ENCODE assay signal across 4 fruit fly cellular contexts in genomic region chr3L:5277942-5278341, dm6.
TF ChIP-seq lines count a peak whose summit lies in the region.

TSS of gene shep (minus strand) at chr3L:5277944.

TF ChIP-seq in whole organism, adult, 20 proteins besides CTCF, POLR2A, EP300 and RAD21 (continued from another document):
- TF ChIP-seq CG5204 (GFP tag; optimal IDR thresholded peaks at IDR 0.05; lab: Kevin White, UChicago) (peak; percentile 89), CG14711 (tag; optimal IDR thresholded peaks at IDR 0.05; lab: Kevin White, UChicago) (peak; percentile 80)

TF ChIP-seq in whole organism, embryonic, 481 proteins besides CTCF, POLR2A, EP300 and RAD21 (continued from another document and continues in another):
- TF ChIP-seq CG4617 (GFP tag; optimal IDR thresholded peaks at IDR 0.05; lab: Kevin White, UChicago; ENCODE audit: borderline replicate concordance), result peak; percentile 31
- TF ChIP-seq CG3065 (GFP tag; optimal IDR thresholded peaks at IDR 0.05; lab: Kevin White, UChicago), result peak; percentile 59
- TF ChIP-seq CG4360 (GFP tag; IDR thresholded peaks at IDR 0.05; lab: Robert Waterston, UW), result peak; percentile 57
- TF ChIP-seq ssp (GFP tag; IDR thresholded peaks at IDR 0.05; lab: Robert Waterston, UW), result peak; percentile 62
- TF ChIP-seq CG11696 (GFP tag; IDR thresholded peaks at IDR 0.05; lab: Robert Waterston, UW), result peak; percentile 100
- TF ChIP-seq gcm2 (GFP tag; optimal IDR thresholded peaks at IDR 0.05; lab: Kevin White, UChicago), result peak; percentile 73
- TF ChIP-seq mld (GFP tag; IDR thresholded peaks at IDR 0.05; lab: Robert Waterston, UW; ENCODE audit: partially characterized antibody), result no peak
- TF ChIP-seq HHEX (GFP tag; optimal IDR thresholded peaks at IDR 0.05; lab: Kevin White, UChicago), result peak; percentile 88
- peak; percentile 42 for TF ChIP-seq TFAM (GFP tag; optimal IDR thresholded peaks at IDR 0.05; lab: Kevin White, UChicago)
- TF ChIP-seq CG7987 (GFP tag; optimal IDR thresholded peaks at IDR 0.05; lab: Kevin White, UChicago), result peak; percentile 39
- TF ChIP-seq NC2β (GFP tag; optimal IDR thresholded peaks at IDR 0.05; lab: Kevin White, UChicago), result peak; percentile 76
- TF ChIP-seq Eip74EF (GFP tag; optimal IDR thresholded peaks at IDR 0.05; lab: Kevin White, UChicago), result peak in 1 of 2 experiments; percentile 82
- TF ChIP-seq bsh (GFP tag; optimal IDR thresholded peaks at IDR 0.05; lab: Kevin White, UChicago), result peak; percentile 87 to 94
- peak; percentile 76 for TF ChIP-seq org-1 (GFP tag; optimal IDR thresholded peaks at IDR 0.05; lab: Kevin White, UChicago)
- 0 out of 2 replicates have a peak, but pooled peaks have one; percentile 22 for TF ChIP-seq ham (GFP tag; IDR thresholded peaks at IDR 0.05; lab: Robert Waterston, UW)
- TF ChIP-seq Med (GFP tag; lab: Kevin White, UChicago), result peak; percentile 96
- peak; percentile 36; the same call in 1 of the 2 replicates for TF ChIP-seq CG10321 (GFP tag; IDR thresholded peaks at IDR 0.05; lab: Robert Waterston, UW)
- TF ChIP-seq br (optimal IDR thresholded peaks at IDR 0.05; lab: Kevin White, UChicago), result no peak
- peak; percentile 91 for TF ChIP-seq Hmr (GFP tag; optimal IDR thresholded peaks at IDR 0.05; lab: Kevin White, UChicago)
- TF ChIP-seq CG34224 (GFP tag; IDR thresholded peaks at IDR 0.05; lab: Robert Waterston, UW; ENCODE audit: partially characterized antibody), result no peak
- peak; percentile 86 for TF ChIP-seq lbe (GFP tag; optimal IDR thresholded peaks at IDR 0.05; lab: Kevin White, UChicago)
- peak; percentile 68 for TF ChIP-seq disco-r (GFP tag; optimal IDR thresholded peaks at IDR 0.05; lab: Kevin White, UChicago)
- peak; percentile 83 for TF ChIP-seq dati (GFP tag; IDR thresholded peaks at IDR 0.05; lab: Robert Waterston, UW)
- TF ChIP-seq phol (tag; optimal IDR thresholded peaks at IDR 0.05; lab: Kevin White, UChicago), result peak; percentile 93
- TF ChIP-seq stc (GFP tag; IDR thresholded peaks at IDR 0.05; lab: Robert Waterston, UW), result peak; percentile 90
- peak; percentile 79 for TF ChIP-seq CG9437 (GFP tag; optimal IDR thresholded peaks at IDR 0.05; lab: Kevin White, UChicago)
- TF ChIP-seq gcm (GFP tag; optimal IDR thresholded peaks at IDR 0.05; lab: Kevin White, UChicago), result peak; percentile 90
- TF ChIP-seq tna (GFP tag; IDR thresholded peaks at IDR 0.05; lab: Robert Waterston, UW; ENCODE audit: partially characterized antibody), result no peak
- TF ChIP-seq Optix (GFP tag; IDR thresholded peaks at IDR 0.05; lab: Robert Waterston, UW), result peak; percentile 66
- peak; percentile 82 for TF ChIP-seq CG15696 (tag; optimal IDR thresholded peaks at IDR 0.05; lab: Kevin White, UChicago)
- TF ChIP-seq Fer2 (tag; optimal IDR thresholded peaks at IDR 0.05; lab: Kevin White, UChicago), result peak; percentile 79
- TF ChIP-seq Hr3 (GFP tag; optimal IDR thresholded peaks at IDR 0.05; lab: Kevin White, UChicago), result peak; percentile 76
- peak; percentile 89 for TF ChIP-seq CG4424 (GFP tag; optimal IDR thresholded peaks at IDR 0.05; lab: Kevin White, UChicago)
- TF ChIP-seq Dek (tag; optimal IDR thresholded peaks at IDR 0.05; lab: Kevin White, UChicago), result peak; percentile 82
- TF ChIP-seq Camta (GFP tag; optimal IDR thresholded peaks at IDR 0.05; lab: Kevin White, UChicago), result peak; percentile 80
- peak; percentile 74 for TF ChIP-seq slou (GFP tag; optimal IDR thresholded peaks at IDR 0.05; lab: Kevin White, UChicago)
- TF ChIP-seq CG6254 (GFP tag; optimal IDR thresholded peaks at IDR 0.05; lab: Kevin White, UChicago), result peak; percentile 87
- peak; percentile 85 for TF ChIP-seq gro (GFP tag; optimal IDR thresholded peaks at IDR 0.05; lab: Kevin White, UChicago)
- peak; percentile 52 for TF ChIP-seq CG12236 (GFP tag; optimal IDR thresholded peaks at IDR 0.05; lab: Kevin White, UChicago)
- peak; percentile 90 for TF ChIP-seq Atf6 (GFP tag; IDR thresholded peaks at IDR 0.05; lab: Robert Waterston, UW)
- peak; percentile 60 for TF ChIP-seq CG12942 (GFP tag; optimal IDR thresholded peaks at IDR 0.05; lab: Kevin White, UChicago)
- peak; percentile 73 for TF ChIP-seq Hmx (GFP tag; optimal IDR thresholded peaks at IDR 0.05; lab: Kevin White, UChicago)

TF ChIP-seq in whole organism, prepupa, 60 proteins besides CTCF, POLR2A, EP300 and RAD21 (continued from another document):
- peak; percentile 93 for TF ChIP-seq Hr39 (GFP tag; optimal IDR thresholded peaks at IDR 0.05; lab: Kevin White, UChicago)
- peak; percentile 95 for TF ChIP-seq Met (GFP tag; optimal IDR thresholded peaks at IDR 0.05; lab: Kevin White, UChicago)
- peak; percentile 94 for TF ChIP-seq CG3919 (GFP tag; optimal IDR thresholded peaks at IDR 0.05; lab: Kevin White, UChicago)
- TF ChIP-seq eg (GFP tag; IDR thresholded peaks at IDR 0.05; lab: Robert Waterston, UW), result peak; percentile 94
- TF ChIP-seq CG9139 (GFP tag; optimal IDR thresholded peaks at IDR 0.05; lab: Kevin White, UChicago), result peak; percentile 87
- TF ChIP-seq Eip78C (GFP tag; lab: Kevin White, UChicago), result peak; percentile 98
- TF ChIP-seq CG11294 (GFP tag; IDR thresholded peaks at IDR 0.05; lab: Robert Waterston, UW), result peak; percentile 91
- peak; percentile 95 for TF ChIP-seq topi (GFP tag; optimal IDR thresholded peaks at IDR 0.05; lab: Kevin White, UChicago)
- TF ChIP-seq vri (GFP tag; optimal IDR thresholded peaks at IDR 0.05; lab: Kevin White, UChicago), result peak; percentile 90
- TF ChIP-seq ss (GFP tag; optimal IDR thresholded peaks at IDR 0.05; lab: Kevin White, UChicago), result peak; percentile 84 to 91
- peak; percentile 88 for TF ChIP-seq CG4318 (GFP tag; optimal IDR thresholded peaks at IDR 0.05; lab: Kevin White, UChicago)
- peak; percentile 94 for TF ChIP-seq OdsH (GFP tag; optimal IDR thresholded peaks at IDR 0.05; lab: Kevin White, UChicago)
- peak; percentile 92 for TF ChIP-seq Eip75B (GFP tag; optimal IDR thresholded peaks at IDR 0.05; lab: Kevin White, UChicago)
- peak; percentile 94 for TF ChIP-seq CG10669 (GFP tag; optimal IDR thresholded peaks at IDR 0.05; lab: Kevin White, UChicago)
- peak; percentile 93 for TF ChIP-seq achi (GFP tag; optimal IDR thresholded peaks at IDR 0.05; lab: Kevin White, UChicago)
- TF ChIP-seq dac (GFP tag; optimal IDR thresholded peaks at IDR 0.05; lab: Kevin White, UChicago), result peak; percentile 88
- peak; percentile 87 for TF ChIP-seq CG11902 (GFP tag; optimal IDR thresholded peaks at IDR 0.05; lab: Kevin White, UChicago)
- peak; percentile 95 for TF ChIP-seq Sox14 (GFP tag; optimal IDR thresholded peaks at IDR 0.05; lab: Kevin White, UChicago)
- peak; percentile 94 for TF ChIP-seq Smox (GFP tag; optimal IDR thresholded peaks at IDR 0.05; lab: Kevin White, UChicago)
- TF ChIP-seq fd59A (GFP tag; optimal IDR thresholded peaks at IDR 0.05; lab: Kevin White, UChicago), result peak; percentile 89
- peak; percentile 84 to 88 for TF ChIP-seq salr (GFP tag; optimal IDR thresholded peaks at IDR 0.05; lab: Kevin White, UChicago)
- TF ChIP-seq CG6163 (GFP tag; IDR thresholded peaks at IDR 0.05; lab: Robert Waterston, UW), result peak; percentile 93
- TF ChIP-seq acj6 (GFP tag; optimal IDR thresholded peaks at IDR 0.05; lab: Kevin White, UChicago), result peak; percentile 94
- peak; percentile 90 for TF ChIP-seq CG7368 (GFP tag; optimal IDR thresholded peaks at IDR 0.05; lab: Kevin White, UChicago)
- peak; percentile 87 for TF ChIP-seq Ets21C (GFP tag; optimal IDR thresholded peaks at IDR 0.05; lab: Kevin White, UChicago)
- peak; percentile 96 for TF ChIP-seq esn (GFP tag; optimal IDR thresholded peaks at IDR 0.05; lab: Kevin White, UChicago)
- peak; percentile 88 for TF ChIP-seq CG16779 (tag; optimal IDR thresholded peaks at IDR 0.05; lab: Kevin White, UChicago)
- TF ChIP-seq Hr4 (GFP tag; optimal IDR thresholded peaks at IDR 0.05; lab: Kevin White, UChicago), result peak; percentile 94
- peak; percentile 94 for TF ChIP-seq CG3032 (tag; optimal IDR thresholded peaks at IDR 0.05; lab: Kevin White, UChicago)
- peak; percentile 92 for TF ChIP-seq Gug (GFP tag; IDR thresholded peaks at IDR 0.05; lab: Robert Waterston, UW)
- TF ChIP-seq dsx (GFP tag; optimal IDR thresholded peaks at IDR 0.05; lab: Kevin White, UChicago; ENCODE audit: poor library complexity, severe bottlenecking), result peak; percentile 90
- peak; percentile 91 for TF ChIP-seq CG1621 (tag; optimal IDR thresholded peaks at IDR 0.05; lab: Kevin White, UChicago)
- TF ChIP-seq svp (GFP tag; lab: Kevin White, UChicago), result peak; percentile 96
- no peak for TF ChIP-seq Hr38 (GFP tag; optimal IDR thresholded peaks at IDR 0.05; lab: Kevin White, UChicago)
- peak; percentile 91 for TF ChIP-seq CG8632 (GFP tag; optimal IDR thresholded peaks at IDR 0.05; lab: Kevin White, UChicago)
- peak; percentile 87 for TF ChIP-seq CG8319 (GFP tag; optimal IDR thresholded peaks at IDR 0.05; lab: Kevin White, UChicago)
- TF ChIP-seq Blimp-1 (GFP tag; optimal IDR thresholded peaks at IDR 0.05; lab: Kevin White, UChicago), result peak; percentile 73
- TF ChIP-seq CG6276 (GFP tag; optimal IDR thresholded peaks at IDR 0.05; lab: Kevin White, UChicago), result peak; percentile 92
- TF ChIP-seq CG6808 (GFP tag; optimal IDR thresholded peaks at IDR 0.05; lab: Kevin White, UChicago), result peak; percentile 88
- peak; percentile 91 for TF ChIP-seq CG10631 (GFP tag; optimal IDR thresholded peaks at IDR 0.05; lab: Kevin White, UChicago)
- TF ChIP-seq Lpt (GFP tag; optimal IDR thresholded peaks at IDR 0.05; lab: Kevin White, UChicago), result peak; percentile 84
TF ChIP-seq in whole organism, prepupa: peak in this region for 59.

TF ChIP-seq in whole organism, wandering third instar larva, 38 proteins besides CTCF, POLR2A, EP300 and RAD21 (continued from another document):
- TF ChIP-seq CG9705 (GFP tag; optimal IDR thresholded peaks at IDR 0.05; lab: Kevin White, UChicago) (peak; percentile 89), sv (GFP tag; optimal IDR thresholded peaks at IDR 0.05; lab: Kevin White, UChicago) (peak; percentile 73), jim (GFP tag; optimal IDR thresholded peaks at IDR 0.05; lab: Kevin White, UChicago) (no peak), HLH106 (tag; optimal IDR thresholded peaks at IDR 0.05; lab: Kevin White, UChicago) (peak; percentile 93), Jra (GFP tag; optimal IDR thresholded peaks at IDR 0.05; lab: Kevin White, UChicago) (peak; percentile 39), Abd-B (GFP tag; optimal IDR thresholded peaks at IDR 0.05; lab: Kevin White, UChicago) (no peak), CrebA (GFP tag; optimal IDR thresholded peaks at IDR 0.05; lab: Kevin White, UChicago; ENCODE audit: borderline replicate concordance) (peak; percentile 52), pan (optimal IDR thresholded peaks at IDR 0.05; lab: Kevin White, UChicago) (no peak), dl (GFP tag; optimal IDR thresholded peaks at IDR 0.05; lab: Kevin White, UChicago; ENCODE audit: insufficient read depth in 1 of 2, partially characterized antibody in 2 of 2) (peak in 1 of 2 experiments; percentile 18), tai (GFP tag; optimal IDR thresholded peaks at IDR 0.05; lab: Kevin White, UChicago) (peak; percentile 64), foxo (GFP tag; optimal IDR thresholded peaks at IDR 0.05; lab: Kevin White, UChicago) (peak; percentile 32 to 94), Sp1 (GFP tag; optimal IDR thresholded peaks at IDR 0.05; lab: Kevin White, UChicago) (peak; percentile 92), woc (GFP tag; optimal IDR thresholded peaks at IDR 0.05; lab: Kevin White, UChicago) (peak; percentile 91), Hr78 (GFP tag; optimal IDR thresholded peaks at IDR 0.05; lab: Kevin White, UChicago) (no peak), Mio (GFP tag; optimal IDR thresholded peaks at IDR 0.05; lab: Kevin White, UChicago) (peak; percentile 13), Rel (GFP tag; optimal IDR thresholded peaks at IDR 0.05; lab: Kevin White, UChicago) (peak; percentile 46), Rel (tag; optimal IDR thresholded peaks at IDR 0.05; lab: Kevin White, UChicago) (peak; percentile 66)
